Worm (Caenorhabditis elegans): ENCODE measurements around the gene srh-284.

ce11 chrV:17798789-17799188 is 31.4 kb downstream of the srh-284 start, which contains the start of gene srx-18:
- TF ChIP-seq ceh-16 (tag; optimal IDR thresholded peaks at IDR 0.05) (no peak), egl-27 (tag; optimal IDR thresholded peaks at IDR 0.05) (no peak)
